Worm (Caenorhabditis elegans) whole organism, L2 larva: ENCODE measurements around the gene hoe-1.
A peak's percentile ranks its signal among the peaks of the same experiment; 100 is the strongest.

ENCODE experiments used
- C34F6.9 ChIP-seq: fragments of 150-350 bp; optimal IDR thresholded peaks from 2 replicates; lab custom pipeline; 2014; ENCODE audit warnings: missing biosample characterization, missing genetic modification characterization
- F13H6.1 ChIP-seq: sonication (generic microtip); optimal IDR thresholded peaks from 2 replicates; lab custom pipeline; 2016; ENCODE audit warnings: missing genetic modification characterization, missing compliant biosample characterization
- R02D3.7 ChIP-seq: fragments of 150-350 bp; optimal IDR thresholded peaks from 2 replicates; lab custom pipeline; 2014; ENCODE audit warnings: missing biosample characterization, missing genetic modification characterization
- Y55F3AM.14 ChIP-seq: fragments of 200-800 bp; sonication (Bioruptor generic); optimal IDR thresholded peaks from 2 replicates; lab custom pipeline; 2018; ENCODE audit warnings: mild to moderate bottlenecking, missing genetic modification characterization, missing compliant biosample characterization
- ZK546.5 ChIP-seq: sonication (generic microtip); optimal IDR thresholded peaks from 2 replicates; lab custom pipeline; 2017; ENCODE audit warnings: missing biosample characterization, missing genetic modification characterization
- aly-2 ChIP-seq: fragments of 150-350 bp; optimal IDR thresholded peaks from 2 replicates; lab custom pipeline; 2014; ENCODE audit warnings: missing biosample characterization, missing genetic modification characterization
- ama-1 ChIP-seq: fragments of 150-350 bp; optimal IDR thresholded peaks from 2 replicates; lab custom pipeline; 2018; ENCODE audit warnings: inconsistent platforms
- blmp-1 ChIP-seq: sonication (generic microtip); optimal IDR thresholded peaks from 2 replicates; lab custom pipeline; 2017; ENCODE audit warnings: missing genetic modification characterization, mild to moderate bottlenecking, missing compliant biosample characterization, antibody characterized with exemption, moderate library complexity; ENCODE audit not compliant: insufficient read depth
- ceh-82 ChIP-seq: fragments of 150-350 bp; optimal IDR thresholded peaks from 2 replicates; lab custom pipeline; 2014; ENCODE audit warnings: missing biosample characterization, missing genetic modification characterization
- crh-2 ChIP-seq: sonication (generic microtip); optimal IDR thresholded peaks from 2 replicates; lab custom pipeline; 2017; ENCODE audit warnings: missing biosample characterization, missing genetic modification characterization
- dmd-4 ChIP-seq: sonication (generic microtip); optimal IDR thresholded peaks from 2 replicates; lab custom pipeline; 2017; ENCODE audit warnings: missing biosample characterization, missing genetic modification characterization
- egl-27 ChIP-seq: sonication (generic microtip); optimal IDR thresholded peaks from 3 replicates; lab custom pipeline; 2017; ENCODE audit warnings: missing biosample characterization, missing genetic modification reagents, missing genetic modification characterization
- elt-1 ChIP-seq: fragments of 150-350 bp; optimal IDR thresholded peaks from 2 replicates; lab custom pipeline; 2014; ENCODE audit warnings: missing biosample characterization, missing genetic modification characterization
- elt-3 ChIP-seq: sonication (generic microtip); optimal IDR thresholded peaks from 2 replicates; lab custom pipeline; 2017; ENCODE audit warnings: missing biosample characterization, missing genetic modification characterization
- fos-1 ChIP-seq: fragments of 150-350 bp; optimal IDR thresholded peaks from 2 replicates; lab custom pipeline; 2014; ENCODE audit warnings: missing biosample characterization, missing genetic modification characterization
- gmeb-1 ChIP-seq: fragments of 150-350 bp; optimal IDR thresholded peaks from 2 replicates; lab custom pipeline; 2014; ENCODE audit warnings: missing biosample characterization, missing genetic modification characterization
- lin-11 ChIP-seq: fragments of 150-350 bp; sonication (generic microtip); optimal IDR thresholded peaks from 2 replicates; lab custom pipeline; 2014; ENCODE audit warnings: missing biosample characterization, missing genetic modification characterization, inconsistent platforms, mixed read lengths
- lin-13 ChIP-seq: fragments of 150-350 bp; optimal IDR thresholded peaks from 2 replicates; lab custom pipeline; 2014; ENCODE audit warnings: missing biosample characterization, missing genetic modification reagents, missing genetic modification characterization
- lin-39 ChIP-seq: fragments of 150-350 bp; optimal IDR thresholded peaks from 2 replicates; lab custom pipeline; 2014; ENCODE audit warnings: missing biosample characterization, missing genetic modification reagents, missing genetic modification characterization
- lsy-2 ChIP-seq, 2 experiments: fragments of 150-350 bp in 1 of 2; sonication (generic microtip) in 1 of 2; optimal IDR thresholded peaks; 2 replicates each; lab custom pipeline; 2014 to 2017; ENCODE audit warnings: missing biosample characterization in 2 of 2, missing genetic modification characterization in 2 of 2
- mab-5 ChIP-seq: fragments of 150-350 bp; optimal IDR thresholded peaks from 2 replicates; lab custom pipeline; 2014; ENCODE audit warnings: missing biosample characterization, missing genetic modification characterization
- mbf-1 ChIP-seq: sonication (generic microtip); optimal IDR thresholded peaks from 2 replicates; lab custom pipeline; 2017; ENCODE audit warnings: missing biosample characterization, missing genetic modification characterization
- mdl-1 ChIP-seq, 2 experiments: fragments of 150-350 bp in 1 of 2; sonication (generic microtip) in 1 of 2; optimal IDR thresholded peaks; 2 replicates each; lab custom pipeline; 2017; ENCODE audit warnings: missing biosample characterization in 2 of 2, missing genetic modification characterization in 2 of 2
- nhr-10 ChIP-seq: sonication (generic microtip); optimal IDR thresholded peaks from 2 replicates; lab custom pipeline; 2017; ENCODE audit warnings: missing biosample characterization, missing genetic modification characterization
- nhr-11 ChIP-seq: fragments of 150-350 bp; optimal IDR thresholded peaks from 2 replicates; lab custom pipeline; 2014; ENCODE audit warnings: missing biosample characterization, missing genetic modification characterization
- nhr-12 ChIP-seq: fragments of 150-350 bp; optimal IDR thresholded peaks from 2 replicates; lab custom pipeline; 2014; ENCODE audit warnings: missing biosample characterization, missing genetic modification characterization
- nhr-129 ChIP-seq: fragments of 150-350 bp; optimal IDR thresholded peaks from 2 replicates; lab custom pipeline; 2014; ENCODE audit warnings: missing biosample characterization, missing genetic modification characterization
- nhr-21 ChIP-seq: fragments of 150-350 bp; optimal IDR thresholded peaks from 2 replicates; lab custom pipeline; 2014; ENCODE audit warnings: missing biosample characterization, missing genetic modification characterization
- nhr-23 ChIP-seq: fragments of 150-350 bp; optimal IDR thresholded peaks from 2 replicates; lab custom pipeline; 2014; ENCODE audit warnings: missing biosample characterization, missing genetic modification reagents, missing genetic modification characterization
- nhr-237 ChIP-seq: fragments of 150-350 bp; optimal IDR thresholded peaks from 2 replicates; lab custom pipeline; 2014; ENCODE audit warnings: missing biosample characterization, missing genetic modification characterization
- nhr-25 ChIP-seq: fragments of 150-350 bp; sonication (generic microtip); optimal IDR thresholded peaks from 3 replicates; lab custom pipeline; 2014; ENCODE audit warnings: missing biosample characterization, missing genetic modification characterization
- nhr-6 ChIP-seq: fragments of 150-350 bp; optimal IDR thresholded peaks from 2 replicates; lab custom pipeline; 2014; ENCODE audit warnings: missing biosample characterization, missing genetic modification characterization
- nhr-77 ChIP-seq: fragments of 150-350 bp; optimal IDR thresholded peaks from 2 replicates; lab custom pipeline; 2014; ENCODE audit warnings: missing biosample characterization, missing genetic modification characterization
- peb-1 ChIP-seq: fragments of 150-350 bp; optimal IDR thresholded peaks from 2 replicates; lab custom pipeline; 2014; ENCODE audit warnings: missing biosample characterization, missing genetic modification characterization
- sem-4 ChIP-seq: fragments of 150-350 bp; optimal IDR thresholded peaks from 2 replicates; lab custom pipeline; 2014; ENCODE audit warnings: missing biosample characterization, missing genetic modification reagents, missing genetic modification characterization
- skn-1 ChIP-seq: sonication (generic microtip); optimal IDR thresholded peaks from 2 replicates; lab custom pipeline; 2017; ENCODE audit warnings: missing biosample characterization, missing genetic modification characterization
- sma-9 ChIP-seq, 2 experiments: fragments of 150-350 bp in 1 of 2; sonication (generic microtip) in 1 of 2; optimal IDR thresholded peaks; 2 replicates each; lab custom pipeline; 2014 to 2016; ENCODE audit warnings: missing genetic modification characterization in 2 of 2, mild to moderate bottlenecking in 1 of 2, missing biosample characterization in 1 of 2, missing compliant biosample characterization in 1 of 2, missing genetic modification reagents in 1 of 2, moderate library complexity in 1 of 2
- snpc-4 ChIP-seq: fragments of 150-350 bp; optimal IDR thresholded peaks from 2 replicates; lab custom pipeline; 2014; ENCODE audit warnings: missing biosample characterization, missing genetic modification characterization
- unc-62 ChIP-seq: fragments of 150-350 bp; optimal IDR thresholded peaks from 2 replicates; lab custom pipeline; 2014; ENCODE audit warnings: missing biosample characterization, missing genetic modification reagents, missing genetic modification characterization
- zag-1 ChIP-seq: fragments of 150-350 bp; optimal IDR thresholded peaks from 2 replicates; lab custom pipeline; 2014; ENCODE audit warnings: missing biosample characterization, missing genetic modification characterization
- ztf-1 ChIP-seq: fragments of 200-800 bp; sonication (Bioruptor generic); conservative IDR thresholded peaks from 2 replicates; pipeline ENCODE4 v1.3.6; 2022; ENCODE audit warnings: missing genetic modification characterization, missing compliant biosample characterization
- ztf-11 ChIP-seq: sonication (generic microtip); optimal IDR thresholded peaks from 2 replicates; lab custom pipeline; 2017; ENCODE audit warnings: missing biosample characterization, missing genetic modification characterization
- ztf-4 ChIP-seq: fragments of 150-350 bp; optimal IDR thresholded peaks from 2 replicates; lab custom pipeline; 2014; ENCODE audit warnings: missing biosample characterization, missing genetic modification characterization

Gene hoe-1

DNA sequence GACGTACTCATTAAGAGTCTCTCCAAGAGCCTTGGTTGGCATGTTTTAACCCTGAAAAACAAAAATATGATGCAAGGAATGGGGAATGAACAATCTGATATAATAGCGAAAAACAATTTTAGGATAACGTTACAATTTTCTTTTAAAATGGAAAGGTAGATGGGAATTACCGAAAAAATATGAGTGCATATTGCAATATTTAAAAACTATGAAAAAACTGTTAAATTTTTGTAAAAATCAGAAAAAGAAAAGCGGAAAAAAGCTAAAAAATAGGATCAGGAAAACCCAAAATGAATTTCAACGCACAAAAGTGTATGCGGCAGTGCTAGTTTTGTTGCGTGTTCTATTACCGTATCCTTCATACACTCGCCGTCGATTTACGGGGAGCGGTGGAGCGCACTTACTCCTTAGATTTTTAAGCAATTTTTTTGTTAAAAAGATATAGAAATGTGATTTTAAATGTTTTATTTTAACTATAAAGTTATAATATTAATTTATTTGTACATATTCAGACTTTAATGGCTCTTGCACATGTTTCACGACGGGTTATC is 5.7 kb upstream of the hoe-1 start, which contains the start of the genes rpl-20 and Y17G9B.5 (continued):
- TF ChIP-seq elt-1 (tag; lab: Kevin White, UChicago) (peak; percentile 52), lin-13 (GFP tag; lab: Kevin White, UChicago) (peak; percentile 99), nhr-25 (peak; percentile 100), Y55F3AM.14 (peak; percentile 100), sem-4 (tag; lab: Kevin White, UChicago) (peak; percentile 100), zag-1 (peak; percentile 98), egl-27 (peak; percentile 100), nhr-21 (tag; lab: Kevin White, UChicago) (peak; percentile 100), aly-2 (tag; lab: Kevin White, UChicago) (no peak), nhr-6 (tag; lab: Kevin White, UChicago) (peak; percentile 100), elt-3 (tag; lab: Kevin White, UChicago) (no peak), C34F6.9 (tag; lab: Kevin White, UChicago) (peak; percentile 100), ama-1 (lab: Kevin White, UChicago) (peak; percentile 95), ztf-11 (tag; lab: Kevin White, UChicago) (peak; percentile 74), ZK546.5 (tag; lab: Kevin White, UChicago) (peak; percentile 94), peb-1 (tag; lab: Kevin White, UChicago) (no peak), nhr-77 (peak; percentile 95), blmp-1 (tag; lab: Kevin White, UChicago) (peak; percentile 98), nhr-12 (peak; percentile 83), fos-1 (tag; lab: Kevin White, UChicago) (peak; percentile 100), R02D3.7 (tag; lab: Kevin White, UChicago) (peak; percentile 100), nhr-129 (tag; lab: Kevin White, UChicago) (peak; percentile 99), sma-9 (GFP tag; optimal IDR thresholded peaks at IDR 0.05; lab: Kevin White, UChicago) (peak; percentile 100), sma-9 (tag; optimal IDR thresholded peaks at IDR 0.05; lab: Kevin White, UChicago) (no peak)

DNA sequence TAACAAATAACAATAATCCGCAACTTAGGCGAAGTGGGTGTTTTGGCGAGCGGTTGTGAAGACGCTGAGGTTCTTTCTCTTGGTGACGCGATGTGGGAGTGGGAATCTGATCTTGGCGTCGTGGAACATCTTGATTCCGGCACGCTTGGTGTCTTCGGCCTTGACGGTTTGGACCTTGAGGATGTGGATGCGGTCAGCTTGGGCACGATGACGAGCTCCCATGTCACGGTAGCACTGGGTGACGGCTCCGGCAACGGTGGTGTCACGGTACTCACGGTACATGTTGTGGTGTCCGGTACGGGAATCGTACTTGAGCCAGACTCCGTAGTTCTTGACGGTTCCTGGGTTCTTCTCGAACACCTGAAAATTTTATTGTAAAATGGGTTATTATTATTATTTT is 5.1 kb upstream of the hoe-1 start:
- TF ChIP-seq R02D3.7 (tag; lab: Kevin White, UChicago): no peak
- no peak for TF ChIP-seq F13H6.1 (tag; lab: Kevin White, UChicago)
- no peak for TF ChIP-seq lsy-2 (tag; optimal IDR thresholded peaks at IDR 0.05; lab: Kevin White, UChicago)
- peak; percentile 4 for TF ChIP-seq sma-9 (GFP tag; optimal IDR thresholded peaks at IDR 0.05; lab: Kevin White, UChicago)
- TF ChIP-seq sma-9 (tag; optimal IDR thresholded peaks at IDR 0.05; lab: Kevin White, UChicago): no peak
- no peak for TF ChIP-seq nhr-23

DNA sequence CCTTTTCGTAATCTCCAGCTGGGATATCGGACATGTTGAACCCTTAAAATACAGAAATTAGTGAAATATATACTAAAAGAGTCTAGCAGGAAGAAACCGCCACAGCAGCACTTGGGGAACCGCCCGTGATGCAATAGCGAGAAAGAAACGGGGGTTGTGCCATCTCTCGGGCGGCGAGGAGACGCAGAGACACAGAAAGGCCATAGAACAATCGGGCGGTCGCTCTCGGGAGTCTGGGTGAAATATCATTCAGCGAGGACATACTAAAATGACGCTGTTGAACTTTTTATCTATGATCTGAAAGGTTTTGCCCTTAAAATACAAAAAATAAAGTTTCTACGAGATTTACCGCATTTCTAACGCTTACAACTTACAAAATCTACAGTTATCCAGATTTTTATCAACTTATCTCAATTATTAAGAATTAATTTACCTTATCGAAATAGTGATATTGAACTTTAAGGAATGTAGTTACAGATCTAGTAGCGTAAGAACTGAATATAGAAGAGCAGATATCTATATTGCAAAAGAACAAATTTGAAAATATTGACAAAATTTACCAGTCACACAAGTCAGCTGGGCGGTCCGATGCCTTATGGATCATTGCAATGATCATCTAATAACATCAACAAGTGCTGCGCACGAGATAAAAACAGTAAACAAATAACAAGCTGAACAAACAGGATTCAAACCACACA is 4.5 kb upstream of the hoe-1 start, which contains the start of gene cyc-2.1:
Gene cyc-2.1 (minus strand): TSS at position 605 of the 698 bp plus-strand sequence.
- TF ChIP-seq mbf-1 (tag; lab: Kevin White, UChicago) (no peak), F13H6.1 (tag; lab: Kevin White, UChicago) (peak; percentile 62), egl-27 (no peak), mdl-1 (tag; optimal IDR thresholded peaks at IDR 0.05; lab: Kevin White, UChicago) (peak in 1 of 2 experiments; percentile 16), dmd-4 (tag; lab: Kevin White, UChicago) (no peak), nhr-11 (tag; lab: Kevin White, UChicago) (no peak), ztf-11 (tag; lab: Kevin White, UChicago) (no peak), ztf-4 (tag; lab: Kevin White, UChicago) (peak; percentile 74), nhr-21 (tag; lab: Kevin White, UChicago) (peak; percentile 3), elt-3 (tag; lab: Kevin White, UChicago) (no peak), skn-1 (no peak), snpc-4 (tag; lab: Kevin White, UChicago) (no peak), mab-5 (peak; percentile 38), blmp-1 (tag; lab: Kevin White, UChicago) (no peak), gmeb-1 (tag; lab: Kevin White, UChicago) (peak; percentile 14), zag-1 (no peak), nhr-77 (no peak), Y55F3AM.14 (peak; percentile 39), lin-39 (tag; lab: Kevin White, UChicago) (no peak), crh-2 (tag; lab: Kevin White, UChicago) (peak; percentile 61), nhr-6 (tag; lab: Kevin White, UChicago) (peak; percentile 22), ceh-82 (no peak), ztf-1 (GFP tag; lab: Robert Waterston, UW) (no peak), lsy-2 (tag; optimal IDR thresholded peaks at IDR 0.05; lab: Kevin White, UChicago) (peak; percentile 59 to 87), sem-4 (tag; lab: Kevin White, UChicago) (peak; percentile 47), nhr-10 (tag; lab: Kevin White, UChicago) (no peak), R02D3.7 (tag; lab: Kevin White, UChicago) (no peak), nhr-12 (no peak), unc-62 (GFP tag; lab: Kevin White, UChicago) (no peak), fos-1 (tag; lab: Kevin White, UChicago) (peak; percentile 70), C34F6.9 (tag; lab: Kevin White, UChicago) (peak; percentile 69), lin-11 (tag; lab: Kevin White, UChicago) (peak; percentile 19), ama-1 (lab: Kevin White, UChicago) (peak; percentile 71), lin-13 (GFP tag; lab: Kevin White, UChicago) (peak; percentile 67), nhr-25 (peak; percentile 70), peb-1 (tag; lab: Kevin White, UChicago) (no peak), ZK546.5 (tag; lab: Kevin White, UChicago) (no peak), nhr-129 (tag; lab: Kevin White, UChicago) (peak; percentile 95), nhr-237 (no peak), nhr-23 (no peak)
